Worm (Caenorhabditis elegans) whole organism, L3 larva: ENCODE results near the gene Y105C5B.25.

ENCODE experiments used
- R02D3.7 ChIP-seq: fragments of 150-350 bp; optimal IDR thresholded peaks from 2 replicates; lab custom pipeline; 2014; ENCODE audit warnings: missing biosample characterization, missing genetic modification characterization
- ZK546.5 ChIP-seq: sonication (generic microtip); optimal IDR thresholded peaks from 2 replicates; lab custom pipeline; 2017; ENCODE audit warnings: missing biosample characterization, missing genetic modification characterization
- aly-2 ChIP-seq: fragments of 150-350 bp; optimal IDR thresholded peaks from 2 replicates; lab custom pipeline; 2014; ENCODE audit warnings: missing biosample characterization, missing genetic modification characterization
- ama-1 ChIP-seq: fragments of 150-350 bp; optimal IDR thresholded peaks from 2 replicates; lab custom pipeline; 2018
- ceh-16 ChIP-seq: sonication (generic microtip); optimal IDR thresholded peaks from 2 replicates; lab custom pipeline; 2017; ENCODE audit warnings: missing biosample characterization, missing genetic modification characterization
- ceh-28 ChIP-seq: fragments of 150-350 bp; optimal IDR thresholded peaks from 2 replicates; lab custom pipeline; 2014; ENCODE audit warnings: missing biosample characterization, missing genetic modification reagents, missing genetic modification characterization
- ceh-82 ChIP-seq: fragments of 150-350 bp; optimal IDR thresholded peaks from 2 replicates; lab custom pipeline; 2014; ENCODE audit warnings: missing biosample characterization, missing genetic modification characterization
- ceh-9 ChIP-seq: sonication (generic microtip); optimal IDR thresholded peaks from 2 replicates; lab custom pipeline; 2018; ENCODE audit warnings: missing biosample characterization, missing genetic modification characterization
- daf-12 ChIP-seq: fragments of 150-350 bp; optimal IDR thresholded peaks from 2 replicates; lab custom pipeline; 2014; ENCODE audit warnings: missing biosample characterization, missing genetic modification reagents, missing genetic modification characterization
- egl-27 ChIP-seq: sonication (generic microtip); optimal IDR thresholded peaks from 4 replicates; lab custom pipeline; 2017; ENCODE audit warnings: missing biosample characterization, missing genetic modification reagents, missing genetic modification characterization
- egl-5 ChIP-seq: fragments of 150-350 bp; optimal IDR thresholded peaks from 2 replicates; lab custom pipeline; 2017; ENCODE audit warnings: missing biosample characterization, missing genetic modification reagents, missing genetic modification characterization, inconsistent platforms
- elt-1 ChIP-seq: fragments of 150-350 bp; optimal IDR thresholded peaks from 2 replicates; lab custom pipeline; 2014; ENCODE audit warnings: missing biosample characterization, missing genetic modification characterization
- elt-2 ChIP-seq: sonication (generic microtip); optimal IDR thresholded peaks from 2 replicates; lab custom pipeline; 2016; ENCODE audit warnings: missing genetic modification reagents, mild to moderate bottlenecking, missing genetic modification characterization, missing compliant biosample characterization
- elt-3 ChIP-seq, 3 experiments: fragments of 150-350 bp in 1 of 3; sonication (generic microtip) in 2 of 3; optimal IDR thresholded peaks; 2 replicates in 2 of 3; 4 replicates in 1 of 3; lab custom pipeline; 2014 to 2017; ENCODE audit warnings: missing biosample characterization in 3 of 3, missing genetic modification characterization in 3 of 3
- eor-1 ChIP-seq, 2 experiments: fragments of 150-350 bp; optimal IDR thresholded peaks; 2 replicates each; lab custom pipeline; 2014 to 2018; ENCODE audit warnings: missing biosample characterization in 2 of 2, missing genetic modification characterization in 2 of 2
- fkh-10 ChIP-seq: sonication (generic microtip); optimal IDR thresholded peaks from 2 replicates; lab custom pipeline; 2017; ENCODE audit warnings: missing biosample characterization, missing genetic modification reagents, missing genetic modification characterization
- fkh-2 ChIP-seq: fragments of 150-350 bp; optimal IDR thresholded peaks from 2 replicates; lab custom pipeline; 2014; ENCODE audit warnings: missing biosample characterization, missing genetic modification reagents, missing genetic modification characterization
- fos-1 ChIP-seq: fragments of 150-350 bp; optimal IDR thresholded peaks from 2 replicates; lab custom pipeline; 2014; ENCODE audit warnings: missing biosample characterization, missing genetic modification characterization
- hmg-11 ChIP-seq: sonication (generic microtip); optimal IDR thresholded peaks from 2 replicates; lab custom pipeline; 2016; ENCODE audit warnings: missing genetic modification characterization, missing compliant biosample characterization
- jun-1 ChIP-seq: fragments of 150-350 bp; optimal IDR thresholded peaks from 2 replicates; lab custom pipeline; 2014; ENCODE audit warnings: missing biosample characterization, missing genetic modification reagents, missing genetic modification characterization
- lin-15B ChIP-seq: fragments of 150-350 bp; optimal IDR thresholded peaks from 2 replicates; lab custom pipeline; 2014; ENCODE audit warnings: missing biosample characterization, missing genetic modification characterization
- lin-39 ChIP-seq: fragments of 150-350 bp; optimal IDR thresholded peaks from 2 replicates; lab custom pipeline; 2018; ENCODE audit warnings: missing biosample characterization, missing genetic modification reagents, missing genetic modification characterization
- lsy-12 ChIP-seq: sonication (generic microtip); optimal IDR thresholded peaks from 2 replicates; lab custom pipeline; 2016; ENCODE audit warnings: mild to moderate bottlenecking, missing genetic modification characterization, missing compliant biosample characterization
- mdl-1 ChIP-seq: fragments of 150-350 bp; optimal IDR thresholded peaks from 2 replicates; lab custom pipeline; 2014; ENCODE audit warnings: missing biosample characterization, missing genetic modification characterization
- mml-1 ChIP-seq: fragments of 150-350 bp; sonication (generic microtip); optimal IDR thresholded peaks from 3 replicates; lab custom pipeline; 2014; ENCODE audit warnings: missing biosample characterization, missing genetic modification characterization
- nfya-1 ChIP-seq: sonication (generic microtip); optimal IDR thresholded peaks from 2 replicates; lab custom pipeline; 2017; ENCODE audit warnings: missing genetic modification characterization, mild to moderate bottlenecking, missing compliant biosample characterization, antibody characterized with exemption, moderate library complexity; ENCODE audit not compliant: insufficient read depth
- nhr-11 ChIP-seq: fragments of 150-350 bp; optimal IDR thresholded peaks from 2 replicates; lab custom pipeline; 2014; ENCODE audit warnings: missing biosample characterization, missing genetic modification characterization
- nhr-12 ChIP-seq: fragments of 150-350 bp; optimal IDR thresholded peaks from 2 replicates; lab custom pipeline; 2014; ENCODE audit warnings: missing biosample characterization, missing genetic modification characterization
- nhr-23 ChIP-seq: fragments of 150-350 bp; optimal IDR thresholded peaks from 2 replicates; lab custom pipeline; 2014; ENCODE audit warnings: missing biosample characterization, missing genetic modification reagents, missing genetic modification characterization
- nhr-237 ChIP-seq: fragments of 150-350 bp; optimal IDR thresholded peaks from 2 replicates; lab custom pipeline; 2014; ENCODE audit warnings: missing biosample characterization, missing genetic modification characterization
- nhr-25 ChIP-seq: sonication (generic microtip); optimal IDR thresholded peaks from 2 replicates; lab custom pipeline; 2017; ENCODE audit warnings: missing biosample characterization, missing genetic modification characterization
- nhr-28 ChIP-seq: fragments of 150-350 bp; optimal IDR thresholded peaks from 2 replicates; lab custom pipeline; 2014; ENCODE audit warnings: missing biosample characterization, missing genetic modification characterization
- nhr-43 ChIP-seq: sonication (generic microtip); optimal IDR thresholded peaks from 2 replicates; lab custom pipeline; 2016; ENCODE audit warnings: mild to moderate bottlenecking, missing genetic modification characterization, missing compliant biosample characterization; ENCODE audit not compliant: poor library complexity, severe bottlenecking
- nhr-67 ChIP-seq: fragments of 150-350 bp; optimal IDR thresholded peaks from 2 replicates; lab custom pipeline; 2014; ENCODE audit warnings: missing biosample characterization, missing genetic modification characterization
- nhr-76 ChIP-seq: fragments of 150-350 bp; sonication (generic microtip); optimal IDR thresholded peaks from 5 replicates; lab custom pipeline; 2014; ENCODE audit warnings: missing biosample characterization, missing genetic modification characterization
- nhr-77 ChIP-seq: fragments of 150-350 bp; optimal IDR thresholded peaks from 2 replicates; lab custom pipeline; 2014; ENCODE audit warnings: missing biosample characterization, missing genetic modification characterization
- pha-4 ChIP-seq: fragments of 150-350 bp; optimal IDR thresholded peaks from 2 replicates; lab custom pipeline; 2014; ENCODE audit warnings: missing biosample characterization, missing genetic modification reagents, missing genetic modification characterization
- pqm-1 ChIP-seq: fragments of 150-350 bp; optimal IDR thresholded peaks from 2 replicates; lab custom pipeline; 2017; ENCODE audit warnings: missing biosample characterization, missing genetic modification characterization, inconsistent platforms
- sea-2 ChIP-seq: fragments of 150-350 bp; sonication (generic microtip); optimal IDR thresholded peaks from 4 replicates; lab custom pipeline; 2014; ENCODE audit warnings: missing biosample characterization, missing genetic modification reagents, missing genetic modification characterization
- skn-1 ChIP-seq: fragments of 150-350 bp; optimal IDR thresholded peaks from 2 replicates; lab custom pipeline; 2014; ENCODE audit warnings: missing biosample characterization, missing genetic modification characterization
- snpc-4 ChIP-seq: fragments of 150-350 bp; optimal IDR thresholded peaks from 2 replicates; lab custom pipeline; 2014; ENCODE audit warnings: missing biosample characterization, missing genetic modification characterization
- tbx-2 ChIP-seq: sonication (generic microtip); optimal IDR thresholded peaks from 2 replicates; lab custom pipeline; 2016; ENCODE audit warnings: mild to moderate bottlenecking, missing genetic modification characterization, missing compliant biosample characterization
- unc-39 ChIP-seq: sonication (generic microtip); optimal IDR thresholded peaks from 4 replicates; lab custom pipeline; 2017; ENCODE audit warnings: missing biosample characterization, missing genetic modification characterization
- unc-62 ChIP-seq: fragments of 150-350 bp; sonication (generic microtip); optimal IDR thresholded peaks from 4 replicates; lab custom pipeline; 2014; ENCODE audit warnings: missing biosample characterization, missing genetic modification reagents, missing genetic modification characterization
- zag-1 ChIP-seq: fragments of 150-350 bp; optimal IDR thresholded peaks from 2 replicates; lab custom pipeline; 2014; ENCODE audit warnings: missing biosample characterization, missing genetic modification characterization
- ztf-11 ChIP-seq: fragments of 150-350 bp; optimal IDR thresholded peaks from 2 replicates; lab custom pipeline; 2014; ENCODE audit warnings: missing biosample characterization, missing genetic modification characterization
- ztf-4 ChIP-seq: fragments of 150-350 bp; optimal IDR thresholded peaks from 2 replicates; lab custom pipeline; 2014; ENCODE audit warnings: missing biosample characterization, missing genetic modification characterization

The Y105C5B.25 gene

DNA sequence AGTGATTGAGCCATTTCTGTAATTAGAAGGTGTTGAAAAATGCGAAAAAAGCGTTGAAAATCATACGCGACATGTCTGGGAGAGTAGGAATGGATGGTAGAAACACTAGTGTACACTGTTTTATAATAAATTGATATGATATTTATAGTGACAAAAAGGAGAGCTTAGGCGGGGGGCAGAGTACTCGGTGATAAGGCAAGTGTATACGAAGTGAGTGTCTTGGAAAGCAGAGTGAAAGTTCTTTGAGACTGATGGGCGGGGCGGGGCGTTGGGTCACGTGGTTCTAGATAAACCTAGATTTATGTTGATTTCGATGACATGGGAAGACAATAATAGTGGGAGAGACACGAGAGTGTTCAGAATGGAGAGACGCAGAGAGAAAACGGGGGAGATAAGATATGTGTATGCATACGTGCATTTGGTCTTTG lies 23.7 kb upstream of the Y105C5B.25 start, which contains the start of gene gln-3 (continued):
- no peak for TF ChIP-seq hmg-11
- TF ChIP-seq ceh-9 (tag; lab: Kevin White, UChicago) = no peak
- TF ChIP-seq elt-3 (tag; optimal IDR thresholded peaks at IDR 0.05; lab: Kevin White, UChicago) = no peak

DNA sequence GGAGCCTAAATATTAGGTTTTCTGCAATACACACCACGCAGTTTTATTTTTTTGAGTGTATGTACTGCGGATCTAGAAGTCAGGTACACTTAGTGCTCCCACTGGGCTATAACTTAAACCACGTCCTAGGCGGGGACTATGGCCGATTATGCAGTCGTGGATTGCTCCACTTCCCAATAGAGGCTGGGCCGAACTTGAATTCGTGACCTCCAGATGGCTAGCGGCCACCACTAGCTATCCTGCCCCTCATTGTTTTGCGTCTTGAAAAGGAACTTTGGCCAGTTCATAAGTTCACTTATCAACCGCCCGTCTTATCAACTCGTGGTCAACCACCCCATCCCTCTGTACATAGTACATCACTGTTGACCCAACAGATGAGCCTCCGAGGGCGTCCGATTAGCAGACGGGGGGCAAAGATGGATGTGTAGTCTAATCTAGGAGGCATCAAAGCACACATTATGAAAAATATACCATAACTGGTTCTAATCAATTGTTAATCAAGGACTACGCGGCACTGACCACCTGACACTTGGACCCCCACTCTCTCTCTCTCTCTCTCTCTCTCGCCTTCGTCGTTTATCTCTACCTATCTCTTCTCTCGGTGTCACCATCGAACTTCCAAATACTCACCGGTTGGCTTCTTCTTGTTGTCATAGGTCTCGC lies 22.6 kb upstream of the Y105C5B.25 start:
- TF ChIP-seq fkh-2 (no peak), ama-1 (lab: Kevin White, UChicago) (peak; percentile 95), snpc-4 (no peak), ceh-16 (tag; lab: Kevin White, UChicago) (no peak), mml-1 (tag; lab: Kevin White, UChicago) (no peak), tbx-2 (no peak), hmg-11 (no peak), aly-2 (tag; lab: Kevin White, UChicago) (no peak), ceh-28 (tag; lab: Kevin White, UChicago) (peak; percentile 6), elt-2 (peak; percentile 61), nhr-76 (no peak), elt-3 (tag; optimal IDR thresholded peaks at IDR 0.05; lab: Kevin White, UChicago) (no peak), nhr-43 (peak; percentile 84), fos-1 (tag; lab: Kevin White, UChicago) (no peak), lin-39 (tag; lab: Kevin White, UChicago) (no peak), zag-1 (tag; lab: Kevin White, UChicago) (no peak), egl-27 (no peak), sea-2 (no peak), nfya-1 (tag; lab: Kevin White, UChicago) (peak; percentile 23), elt-1 (tag; lab: Kevin White, UChicago) (no peak), ztf-4 (no peak), skn-1 (tag; lab: Kevin White, UChicago) (no peak), nhr-77 (tag; lab: Kevin White, UChicago) (no peak), ztf-11 (tag; lab: Kevin White, UChicago) (no peak), ceh-9 (tag; lab: Kevin White, UChicago) (no peak), nhr-23 (tag; lab: Kevin White, UChicago) (peak; percentile 58), unc-62 (GFP tag; lab: Kevin White, UChicago) (no peak), pha-4 (tag; lab: Kevin White, UChicago) (peak; percentile 51), R02D3.7 (tag; lab: Kevin White, UChicago) (peak; percentile 15), lin-15B (tag; lab: Kevin White, UChicago) (no peak), nhr-67 (tag; lab: Kevin White, UChicago) (no peak), nhr-25 (tag; lab: Kevin White, UChicago) (peak; percentile 35), ceh-82 (no peak), fkh-10 (GFP tag; lab: Kevin White, UChicago) (no peak), egl-5 (tag; lab: Kevin White, UChicago) (no peak), nhr-12 (tag; lab: Kevin White, UChicago) (no peak), mdl-1 (tag; lab: Kevin White, UChicago) (no peak), nhr-237 (no peak), daf-12 (no peak), ZK546.5 (tag; lab: Kevin White, UChicago) (no peak), nhr-11 (tag; lab: Kevin White, UChicago) (no peak), eor-1 (tag; optimal IDR thresholded peaks at IDR 0.05; lab: Kevin White, UChicago) (no peak), jun-1 (tag; lab: Kevin White, UChicago) (no peak), unc-39 (tag; lab: Kevin White, UChicago) (no peak), pqm-1 (peak; percentile 47), nhr-28 (tag; lab: Kevin White, UChicago) (no peak), lsy-12 (tag; lab: Kevin White, UChicago) (no peak)
